Worm (Caenorhabditis elegans) whole organism, L3 larva: ENCODE measurements around the gene pqn-92.

Experiments used
- R02D3.7 ChIP-seq: fragments of 150-350 bp; optimal IDR thresholded peaks from 2 replicates; lab custom pipeline; 2014; ENCODE audit warnings: missing biosample characterization, missing genetic modification characterization
- ZK546.5 ChIP-seq: sonication (generic microtip); optimal IDR thresholded peaks from 2 replicates; lab custom pipeline; 2017; ENCODE audit warnings: missing biosample characterization, missing genetic modification characterization
- aly-2 ChIP-seq: fragments of 150-350 bp; optimal IDR thresholded peaks from 2 replicates; lab custom pipeline; 2014; ENCODE audit warnings: missing biosample characterization, missing genetic modification characterization
- ama-1 ChIP-seq: fragments of 150-350 bp; optimal IDR thresholded peaks from 2 replicates; lab custom pipeline; 2018
- ceh-28 ChIP-seq: fragments of 150-350 bp; optimal IDR thresholded peaks from 2 replicates; lab custom pipeline; 2014; ENCODE audit warnings: missing biosample characterization, missing genetic modification reagents, missing genetic modification characterization
- ceh-82 ChIP-seq: fragments of 150-350 bp; optimal IDR thresholded peaks from 2 replicates; lab custom pipeline; 2014; ENCODE audit warnings: missing biosample characterization, missing genetic modification characterization
- ceh-9 ChIP-seq: sonication (generic microtip); optimal IDR thresholded peaks from 2 replicates; lab custom pipeline; 2018; ENCODE audit warnings: missing biosample characterization, missing genetic modification characterization
- egl-27 ChIP-seq: sonication (generic microtip); optimal IDR thresholded peaks from 4 replicates; lab custom pipeline; 2017; ENCODE audit warnings: missing biosample characterization, missing genetic modification reagents, missing genetic modification characterization
- egl-5 ChIP-seq: fragments of 150-350 bp; optimal IDR thresholded peaks from 2 replicates; lab custom pipeline; 2017; ENCODE audit warnings: missing biosample characterization, missing genetic modification reagents, missing genetic modification characterization, inconsistent platforms
- elt-1 ChIP-seq: fragments of 150-350 bp; optimal IDR thresholded peaks from 2 replicates; lab custom pipeline; 2014; ENCODE audit warnings: missing biosample characterization, missing genetic modification characterization
- elt-2 ChIP-seq: sonication (generic microtip); optimal IDR thresholded peaks from 2 replicates; lab custom pipeline; 2016; ENCODE audit warnings: missing genetic modification reagents, mild to moderate bottlenecking, missing genetic modification characterization, missing compliant biosample characterization
- eor-1 ChIP-seq, 2 experiments: fragments of 150-350 bp; optimal IDR thresholded peaks; 2 replicates each; lab custom pipeline; 2014 to 2018; ENCODE audit warnings: missing biosample characterization in 2 of 2, missing genetic modification characterization in 2 of 2
- fkh-10 ChIP-seq: sonication (generic microtip); optimal IDR thresholded peaks from 2 replicates; lab custom pipeline; 2017; ENCODE audit warnings: missing biosample characterization, missing genetic modification reagents, missing genetic modification characterization
- fos-1 ChIP-seq: fragments of 150-350 bp; optimal IDR thresholded peaks from 2 replicates; lab custom pipeline; 2014; ENCODE audit warnings: missing biosample characterization, missing genetic modification characterization
- hmg-11 ChIP-seq: sonication (generic microtip); optimal IDR thresholded peaks from 2 replicates; lab custom pipeline; 2016; ENCODE audit warnings: missing genetic modification characterization, missing compliant biosample characterization
- jun-1 ChIP-seq: fragments of 150-350 bp; optimal IDR thresholded peaks from 2 replicates; lab custom pipeline; 2014; ENCODE audit warnings: missing biosample characterization, missing genetic modification reagents, missing genetic modification characterization
- lin-15B ChIP-seq: fragments of 150-350 bp; optimal IDR thresholded peaks from 2 replicates; lab custom pipeline; 2014; ENCODE audit warnings: missing biosample characterization, missing genetic modification characterization
- lin-39 ChIP-seq: fragments of 150-350 bp; optimal IDR thresholded peaks from 2 replicates; lab custom pipeline; 2018; ENCODE audit warnings: missing biosample characterization, missing genetic modification reagents, missing genetic modification characterization
- lsy-12 ChIP-seq: sonication (generic microtip); optimal IDR thresholded peaks from 2 replicates; lab custom pipeline; 2016; ENCODE audit warnings: mild to moderate bottlenecking, missing genetic modification characterization, missing compliant biosample characterization
- mml-1 ChIP-seq: fragments of 150-350 bp; sonication (generic microtip); optimal IDR thresholded peaks from 3 replicates; lab custom pipeline; 2014; ENCODE audit warnings: missing biosample characterization, missing genetic modification characterization
- nfya-1 ChIP-seq: sonication (generic microtip); optimal IDR thresholded peaks from 2 replicates; lab custom pipeline; 2017; ENCODE audit warnings: missing genetic modification characterization, mild to moderate bottlenecking, missing compliant biosample characterization, antibody characterized with exemption, moderate library complexity; ENCODE audit not compliant: insufficient read depth
- nhr-11 ChIP-seq: fragments of 150-350 bp; optimal IDR thresholded peaks from 2 replicates; lab custom pipeline; 2014; ENCODE audit warnings: missing biosample characterization, missing genetic modification characterization
- nhr-12 ChIP-seq: fragments of 150-350 bp; optimal IDR thresholded peaks from 2 replicates; lab custom pipeline; 2014; ENCODE audit warnings: missing biosample characterization, missing genetic modification characterization
- nhr-23 ChIP-seq: fragments of 150-350 bp; optimal IDR thresholded peaks from 2 replicates; lab custom pipeline; 2014; ENCODE audit warnings: missing biosample characterization, missing genetic modification reagents, missing genetic modification characterization
- nhr-237 ChIP-seq: fragments of 150-350 bp; optimal IDR thresholded peaks from 2 replicates; lab custom pipeline; 2014; ENCODE audit warnings: missing biosample characterization, missing genetic modification characterization
- nhr-25 ChIP-seq: sonication (generic microtip); optimal IDR thresholded peaks from 2 replicates; lab custom pipeline; 2017; ENCODE audit warnings: missing biosample characterization, missing genetic modification characterization
- nhr-43 ChIP-seq: sonication (generic microtip); optimal IDR thresholded peaks from 2 replicates; lab custom pipeline; 2016; ENCODE audit warnings: mild to moderate bottlenecking, missing genetic modification characterization, missing compliant biosample characterization; ENCODE audit not compliant: poor library complexity, severe bottlenecking
- nhr-77 ChIP-seq: fragments of 150-350 bp; optimal IDR thresholded peaks from 2 replicates; lab custom pipeline; 2014; ENCODE audit warnings: missing biosample characterization, missing genetic modification characterization
- pha-4 ChIP-seq: fragments of 150-350 bp; optimal IDR thresholded peaks from 2 replicates; lab custom pipeline; 2014; ENCODE audit warnings: missing biosample characterization, missing genetic modification reagents, missing genetic modification characterization
- pqm-1 ChIP-seq: fragments of 150-350 bp; optimal IDR thresholded peaks from 2 replicates; lab custom pipeline; 2017; ENCODE audit warnings: missing biosample characterization, missing genetic modification characterization, inconsistent platforms
- sea-2 ChIP-seq: fragments of 150-350 bp; sonication (generic microtip); optimal IDR thresholded peaks from 4 replicates; lab custom pipeline; 2014; ENCODE audit warnings: missing biosample characterization, missing genetic modification reagents, missing genetic modification characterization
- skn-1 ChIP-seq: fragments of 150-350 bp; optimal IDR thresholded peaks from 2 replicates; lab custom pipeline; 2014; ENCODE audit warnings: missing biosample characterization, missing genetic modification characterization
- snpc-4 ChIP-seq: fragments of 150-350 bp; optimal IDR thresholded peaks from 2 replicates; lab custom pipeline; 2014; ENCODE audit warnings: missing biosample characterization, missing genetic modification characterization
- tbx-2 ChIP-seq: sonication (generic microtip); optimal IDR thresholded peaks from 2 replicates; lab custom pipeline; 2016; ENCODE audit warnings: mild to moderate bottlenecking, missing genetic modification characterization, missing compliant biosample characterization
- unc-62 ChIP-seq: fragments of 150-350 bp; sonication (generic microtip); optimal IDR thresholded peaks from 4 replicates; lab custom pipeline; 2014; ENCODE audit warnings: missing biosample characterization, missing genetic modification reagents, missing genetic modification characterization
- zag-1 ChIP-seq: fragments of 150-350 bp; optimal IDR thresholded peaks from 2 replicates; lab custom pipeline; 2014; ENCODE audit warnings: missing biosample characterization, missing genetic modification characterization
- ztf-11 ChIP-seq: fragments of 150-350 bp; optimal IDR thresholded peaks from 2 replicates; lab custom pipeline; 2014; ENCODE audit warnings: missing biosample characterization, missing genetic modification characterization

Gene pqn-92

ce11 chrIII:12307475-12307874, at the start of gene pqn-92:
TSS of gene pqn-92 (plus strand) at chrIII:12307781.
- TF ChIP-seq elt-2 (tag; lab: Kevin White, UChicago) = peak; percentile 55
- TF ChIP-seq tbx-2 (tag; lab: Kevin White, UChicago) = no peak
- TF ChIP-seq, all 47 proteins: peak for 1

- TF ChIP-seq unc-62 (GFP tag; lab: Kevin White, UChicago) (no peak), lin-39 (tag; lab: Kevin White, UChicago) (no peak), ceh-82 (tag; lab: Kevin White, UChicago) (no peak), ceh-28 (tag; lab: Kevin White, UChicago) (no peak), egl-27 (tag; lab: Kevin White, UChicago) (no peak), mml-1 (no peak), nfya-1 (no peak), ztf-11 (no peak)
- TF ChIP-seq, all 47 proteins: peak for 0
Observed at ce11 chrIII:12259793-12260192, 47.8 kb upstream of the pqn-92 start.

- no peak for TF ChIP-seq lin-39 (tag; lab: Kevin White, UChicago)
- no peak for TF ChIP-seq aly-2
- TF ChIP-seq unc-62 (GFP tag; lab: Kevin White, UChicago) = no peak
- no peak for TF ChIP-seq pqm-1
- no peak for TF ChIP-seq ZK546.5 (tag; lab: Kevin White, UChicago)
- TF ChIP-seq egl-5 (tag; lab: Kevin White, UChicago) = no peak
- TF ChIP-seq R02D3.7 (tag; lab: Kevin White, UChicago) = no peak
- no peak for TF ChIP-seq nhr-25 (tag; lab: Kevin White, UChicago)
- TF ChIP-seq ceh-82 (tag; lab: Kevin White, UChicago) = no peak
- no peak for TF ChIP-seq nhr-11 (tag; lab: Kevin White, UChicago)
- TF ChIP-seq fkh-10 = no peak
- no peak for TF ChIP-seq egl-27 (tag; lab: Kevin White, UChicago)
- no peak for TF ChIP-seq ceh-28 (tag; lab: Kevin White, UChicago)
- TF ChIP-seq nhr-77 (tag; lab: Kevin White, UChicago) = no peak
- no peak for TF ChIP-seq fos-1 (tag; lab: Kevin White, UChicago)
- no peak for TF ChIP-seq skn-1 (tag; lab: Kevin White, UChicago)
- TF ChIP-seq nhr-237 (tag; lab: Kevin White, UChicago) = no peak
- TF ChIP-seq ama-1 (lab: Kevin White, UChicago) = no peak
- TF ChIP-seq lin-15B (tag; lab: Kevin White, UChicago) = no peak
Observed at ce11 chrIII:12260413-12260812, 47.2 kb upstream of the pqn-92 start.

- TF ChIP-seq ZK546.5 (tag; lab: Kevin White, UChicago) = no peak
- no peak for TF ChIP-seq sea-2 (GFP tag; lab: Kevin White, UChicago)
- TF ChIP-seq nhr-11 (tag; lab: Kevin White, UChicago) = no peak
- no peak for TF ChIP-seq zag-1 (tag; lab: Kevin White, UChicago)
- TF ChIP-seq nfya-1 = peak; percentile 98
- no peak for TF ChIP-seq egl-27 (tag; lab: Kevin White, UChicago)
- TF ChIP-seq tbx-2 (tag; lab: Kevin White, UChicago) = no peak
- no peak for TF ChIP-seq mml-1
Observed at ce11 chrIII:12269807-12270206, 37.8 kb upstream of the pqn-92 start.

- TF ChIP-seq nfya-1 = peak; percentile 75
- TF ChIP-seq jun-1 (tag; lab: Kevin White, UChicago) = no peak
Observed at ce11 chrIII:12270391-12270790, 37.2 kb upstream of the pqn-92 start.

ce11 chrIII:12273598-12274090, 33.9 kb upstream of the pqn-92 start, which contains the start of the genes Y75B8A.24 and Y75B8A.25:
TSS of gene Y75B8A.24 (minus strand) at chrIII:12273752.
TSS of gene Y75B8A.25 (plus strand) at chrIII:12274040.
- peak; percentile 15 for TF ChIP-seq nhr-25 (tag; lab: Kevin White, UChicago)
- TF ChIP-seq hmg-11 (tag; lab: Kevin White, UChicago) = peak; percentile 14
- peak; percentile 58 for TF ChIP-seq R02D3.7 (tag; lab: Kevin White, UChicago)
- TF ChIP-seq unc-62 (GFP tag; lab: Kevin White, UChicago) = no peak
- no peak for TF ChIP-seq jun-1 (tag; lab: Kevin White, UChicago)
- TF ChIP-seq nhr-12 (tag; lab: Kevin White, UChicago) = no peak
- no peak for TF ChIP-seq elt-1 (tag; lab: Kevin White, UChicago)
- no peak for TF ChIP-seq fos-1 (tag; lab: Kevin White, UChicago)
- TF ChIP-seq ceh-28 (tag; lab: Kevin White, UChicago) = peak; percentile 55
- TF ChIP-seq nfya-1 = peak; percentile 86
- no peak for TF ChIP-seq zag-1 (tag; lab: Kevin White, UChicago)
- TF ChIP-seq lin-15B (tag; lab: Kevin White, UChicago) = peak; percentile 87
- peak; percentile 65 for TF ChIP-seq nhr-23 (tag; lab: Kevin White, UChicago)
- no peak for TF ChIP-seq aly-2
- peak; percentile 64 for TF ChIP-seq pha-4
- TF ChIP-seq snpc-4 (tag; lab: Kevin White, UChicago) = peak; percentile 67
- TF ChIP-seq lin-39 (tag; lab: Kevin White, UChicago) = peak; percentile 14
- peak; percentile 86 for TF ChIP-seq nhr-43 (tag; lab: Kevin White, UChicago)
- no peak for TF ChIP-seq skn-1 (tag; lab: Kevin White, UChicago)
- peak; percentile 26 for TF ChIP-seq fkh-10
- no peak for TF ChIP-seq pqm-1
- peak; percentile 37 for TF ChIP-seq lsy-12 (tag; lab: Kevin White, UChicago)
- no peak for TF ChIP-seq ceh-9 (tag; lab: Kevin White, UChicago)
- TF ChIP-seq eor-1 (tag; optimal IDR thresholded peaks at IDR 0.05; lab: Kevin White, UChicago) = peak in 1 of 2 experiments; percentile 25
- TF ChIP-seq ZK546.5 (tag; lab: Kevin White, UChicago) = no peak
- TF ChIP-seq, all 47 proteins: peak for 14
